Fruit fly (Drosophila melanogaster) whole organism, embryonic: ENCODE results near the gene Tom40.

Source experiments
- Aef1 ChIP-seq: fragments of 200-800 bp; sonication (Bioruptor generic); IDR thresholded peaks from 3 replicates; pipeline ENCODE4 v1.3.6; 2022; ENCODE audit warnings: missing biosample characterization, missing genetic modification characterization
- Asciz ChIP-seq: fragments of 200-800 bp; sonication (Bioruptor generic); optimal IDR thresholded peaks from 2 replicates; lab custom pipeline; 2017; ENCODE audit warnings: missing biosample characterization, mild to moderate bottlenecking, missing genetic modification characterization, missing genetic modification reagents
- BEAF-32 ChIP-seq: fragments of 200-800 bp; sonication (Bioruptor generic); optimal IDR thresholded peaks from 3 replicates; lab custom pipeline; 2017; ENCODE audit warnings: missing biosample characterization, missing genetic modification characterization, mild to moderate bottlenecking, moderate library complexity, missing genetic modification reagents
- BtbVII ChIP-seq: fragments of 200-800 bp; sonication (Bioruptor generic); optimal IDR thresholded peaks from 3 replicates; lab custom pipeline; 2017; ENCODE audit warnings: missing biosample characterization, mild to moderate bottlenecking, missing genetic modification characterization
- CG10462 ChIP-seq: fragments of 200-800 bp; sonication (Bioruptor generic); optimal IDR thresholded peaks from 2 replicates; lab custom pipeline; 2016; ENCODE audit warnings: missing biosample characterization, missing genetic modification characterization
- CG10654 ChIP-seq: fragments of 200-800 bp; sonication (Bioruptor generic); optimal IDR thresholded peaks from 2 replicates; lab custom pipeline; 2016; ENCODE audit warnings: missing biosample characterization, missing genetic modification characterization
- CG11456 ChIP-seq: fragments of 200-800 bp; sonication (Bioruptor generic); IDR thresholded peaks from 3 replicates; pipeline ENCODE4 v1.3.6; 2022; ENCODE audit warnings: missing biosample characterization, missing genetic modification characterization
- CG12155 ChIP-seq: fragments of 200-800 bp; sonication (Bioruptor generic); optimal IDR thresholded peaks from 3 replicates; lab custom pipeline; 2016; ENCODE audit warnings: missing biosample characterization, missing genetic modification characterization
- CG1233 ChIP-seq: fragments of 200-800 bp; sonication (Bioruptor generic); optimal IDR thresholded peaks from 4 replicates; lab custom pipeline; 2018; ENCODE audit warnings: missing biosample characterization, mild to moderate bottlenecking, missing genetic modification characterization
- CG13624 ChIP-seq: fragments of 200-800 bp; sonication (Bioruptor generic); optimal IDR thresholded peaks from 2 replicates; lab custom pipeline; 2016; ENCODE audit warnings: missing biosample characterization, missing genetic modification characterization
- CG14441 ChIP-seq: fragments of 200-800 bp; sonication (Bioruptor generic); IDR thresholded peaks from 2 replicates; pipeline ENCODE4 v1.3.6; 2022; ENCODE audit warnings: missing biosample characterization, missing genetic modification characterization
- CG15073 ChIP-seq: fragments of 200-800 bp; sonication (Bioruptor generic); optimal IDR thresholded peaks from 2 replicates; lab custom pipeline; 2016; ENCODE audit warnings: missing biosample characterization, missing genetic modification characterization
- CG15269 ChIP-seq: fragments of 200-800 bp; sonication (Bioruptor generic); optimal IDR thresholded peaks from 2 replicates; lab custom pipeline; 2018; ENCODE audit warnings: missing biosample characterization, mild to moderate bottlenecking, missing genetic modification characterization, moderate library complexity
- CG16813 ChIP-seq: fragments of 200-800 bp; sonication (Bioruptor generic); IDR thresholded peaks from 3 replicates; pipeline ENCODE4 v1.3.6; 2022; ENCODE audit warnings: missing biosample characterization, missing genetic modification characterization; ENCODE audit not compliant: partially characterized antibody
- CG17802 ChIP-seq: fragments of 200-800 bp; sonication (Bioruptor generic); optimal IDR thresholded peaks from 2 replicates; lab custom pipeline; 2018; ENCODE audit warnings: missing biosample characterization, mild to moderate bottlenecking, missing genetic modification characterization, moderate library complexity
- CG18764 ChIP-seq: fragments of 200-800 bp; sonication (Bioruptor generic); optimal IDR thresholded peaks from 3 replicates; lab custom pipeline; 2016; ENCODE audit warnings: missing biosample characterization, missing genetic modification characterization
- CG2202 ChIP-seq: fragments of 200-800 bp; sonication (Bioruptor generic); optimal IDR thresholded peaks from 2 replicates; lab custom pipeline; 2018; ENCODE audit warnings: missing biosample characterization, mild to moderate bottlenecking, missing genetic modification characterization
- CG31388 ChIP-seq: fragments of 200-800 bp; sonication (Bioruptor generic); optimal IDR thresholded peaks from 2 replicates; lab custom pipeline; 2016; ENCODE audit warnings: missing biosample characterization, missing genetic modification characterization
- CG32767 ChIP-seq: fragments of 200-800 bp; sonication (Bioruptor generic); IDR thresholded peaks from 2 replicates; pipeline ENCODE4 v1.3.6; 2022; ENCODE audit warnings: missing biosample characterization, missing genetic modification characterization
- CG3847 ChIP-seq: fragments of 200-800 bp; sonication (Bioruptor generic); IDR thresholded peaks from 2 replicates; pipeline ENCODE4 v1.3.6; 2022; ENCODE audit warnings: missing biosample characterization, missing genetic modification characterization
- CG42726 ChIP-seq: fragments of 200-800 bp; sonication (Bioruptor generic); IDR thresholded peaks from 2 replicates; pipeline ENCODE4 v1.3.6; 2022; ENCODE audit warnings: missing biosample characterization, missing genetic modification characterization; ENCODE audit not compliant: partially characterized antibody
- CG8290 ChIP-seq, 3 experiments: fragments of 200-800 bp; sonication (Bioruptor generic); optimal IDR thresholded peaks; 2 replicates each; lab custom pipeline; 2016 to 2019; ENCODE audit warnings: missing biosample characterization in 3 of 3, missing genetic modification characterization in 3 of 3, mild to moderate bottlenecking in 2 of 3, moderate library complexity in 1 of 3
- CG8944 ChIP-seq: fragments of 200-800 bp; sonication (Bioruptor generic); optimal IDR thresholded peaks from 3 replicates; lab custom pipeline; 2016; ENCODE audit warnings: missing biosample characterization, missing genetic modification characterization
- Dbx ChIP-seq: fragments of 200-800 bp; sonication (Bioruptor generic); IDR thresholded peaks from 3 replicates; pipeline ENCODE4 v1.3.6; 2022; ENCODE audit warnings: missing biosample characterization, missing genetic modification characterization
- Doc3 ChIP-seq: fragments of 200-800 bp; sonication (Bioruptor generic); IDR thresholded peaks from 3 replicates; pipeline ENCODE4 v1.3.6; 2022; ENCODE audit warnings: missing biosample characterization, missing genetic modification characterization; ENCODE audit not compliant: partially characterized antibody
- Dref ChIP-seq: fragments of 200-800 bp; sonication (Bioruptor generic); IDR thresholded peaks from 2 replicates; pipeline ENCODE4 v1.3.6; 2022; ENCODE audit warnings: missing biosample characterization, missing genetic modification characterization
- Ets97D ChIP-seq: fragments of 200-800 bp; sonication (Bioruptor generic); optimal IDR thresholded peaks from 3 replicates; lab custom pipeline; 2016; ENCODE audit warnings: missing biosample characterization, missing genetic modification characterization
- H2.0 ChIP-seq: fragments of 200-800 bp; sonication (Bioruptor generic); IDR thresholded peaks from 2 replicates; pipeline ENCODE4 v1.3.6; 2022; ENCODE audit warnings: missing biosample characterization, missing genetic modification characterization
- Hmx ChIP-seq: fragments of 200-800 bp; sonication (Bioruptor generic); optimal IDR thresholded peaks from 2 replicates; lab custom pipeline; 2016; ENCODE audit warnings: missing biosample characterization, missing genetic modification characterization
- Lpt ChIP-seq: fragments of >200 bp; optimal IDR thresholded peaks from 2 replicates; lab custom pipeline; 2018; ENCODE audit warnings: missing biosample characterization, missing genetic modification characterization
- Sry-β ChIP-seq: fragments of 200-800 bp; sonication (Bioruptor generic); optimal IDR thresholded peaks from 2 replicates; lab custom pipeline; 2018; ENCODE audit warnings: missing biosample characterization, mild to moderate bottlenecking, missing genetic modification characterization, moderate library complexity
- YL-1 ChIP-seq: fragments of 200-800 bp; sonication (Bioruptor generic); optimal IDR thresholded peaks from 3 replicates; lab custom pipeline; 2017; ENCODE audit warnings: missing biosample characterization, mild to moderate bottlenecking, missing genetic modification characterization
- amos ChIP-seq: fragments of 200-800 bp; sonication (Bioruptor generic); IDR thresholded peaks from 2 replicates; pipeline ENCODE4 v1.3.6; 2022; ENCODE audit warnings: missing biosample characterization, missing genetic modification characterization; ENCODE audit not compliant: partially characterized antibody
- bigmax ChIP-seq: fragments of 200-800 bp; sonication (Bioruptor generic); optimal IDR thresholded peaks from 2 replicates; lab custom pipeline; 2018; ENCODE audit warnings: missing biosample characterization, mild to moderate bottlenecking, missing genetic modification characterization
- bowl ChIP-seq: fragments of 200-800 bp; sonication (Bioruptor generic); IDR thresholded peaks from 2 replicates; pipeline ENCODE4 v1.3.6; 2022; ENCODE audit warnings: missing biosample characterization, missing genetic modification characterization
- caup ChIP-seq: fragments of 200-800 bp; sonication (Bioruptor generic); optimal IDR thresholded peaks from 3 replicates; lab custom pipeline; 2017; ENCODE audit warnings: missing biosample characterization, mild to moderate bottlenecking, missing genetic modification characterization, moderate library complexity; ENCODE audit not compliant: severe bottlenecking
- chn ChIP-seq: fragments of 200-800 bp; sonication (Bioruptor generic); optimal IDR thresholded peaks from 2 replicates; lab custom pipeline; 2016; ENCODE audit warnings: missing biosample characterization, missing genetic modification characterization
- crol ChIP-seq: fragments of 200-800 bp; sonication (Bioruptor generic); IDR thresholded peaks from 2 replicates; pipeline ENCODE4 v1.3.6; 2022; ENCODE audit warnings: missing biosample characterization, missing genetic modification characterization
- dmrt11E ChIP-seq: fragments of 200-800 bp; sonication (Bioruptor generic); optimal IDR thresholded peaks from 3 replicates; lab custom pipeline; 2018; ENCODE audit warnings: missing biosample characterization, mild to moderate bottlenecking, missing genetic modification characterization, moderate library complexity
- fu2 ChIP-seq: fragments of 200-800 bp; sonication (Bioruptor generic); optimal IDR thresholded peaks from 2 replicates; lab custom pipeline; 2016; ENCODE audit warnings: missing biosample characterization, missing genetic modification characterization
- gcm2 ChIP-seq: fragments of 200-800 bp; sonication (Bioruptor generic); optimal IDR thresholded peaks from 2 replicates; lab custom pipeline; 2016; ENCODE audit warnings: missing biosample characterization, missing genetic modification characterization
- grn ChIP-seq: fragments of 200-800 bp; sonication (Bioruptor generic); optimal IDR thresholded peaks from 3 replicates; lab custom pipeline; 2017; ENCODE audit warnings: missing biosample characterization, missing genetic modification characterization
- hth ChIP-seq: fragments of >200 bp; optimal IDR thresholded peaks from 2 replicates; lab custom pipeline; 2017; ENCODE audit warnings: inconsistent platforms
- mirr ChIP-seq: fragments of 200-800 bp; sonication (Bioruptor generic); optimal IDR thresholded peaks from 3 replicates; lab custom pipeline; 2018; ENCODE audit warnings: missing biosample characterization, mild to moderate bottlenecking, missing genetic modification characterization
- oc ChIP-seq: fragments of 200-800 bp; sonication (Bioruptor generic); optimal IDR thresholded peaks from 2 replicates; lab custom pipeline; 2018; ENCODE audit warnings: missing biosample characterization, mild to moderate bottlenecking, missing genetic modification characterization, moderate library complexity
- onecut ChIP-seq: fragments of 200-800 bp; sonication (Bioruptor generic); IDR thresholded peaks from 2 replicates; pipeline ENCODE4 v1.3.6; 2022; ENCODE audit warnings: missing biosample characterization, missing genetic modification characterization
- ssp ChIP-seq: fragments of 200-800 bp; sonication (Bioruptor generic); IDR thresholded peaks from 2 replicates; pipeline ENCODE4 v1.3.6; 2022; ENCODE audit warnings: missing biosample characterization, missing genetic modification characterization
- tap ChIP-seq: fragments of 200-800 bp; optimal IDR thresholded peaks from 3 replicates; lab custom pipeline; 2019; ENCODE audit warnings: missing biosample characterization, mild to moderate bottlenecking, missing genetic modification characterization, moderate library complexity
- zf30C ChIP-seq: fragments of 200-800 bp; sonication (Bioruptor generic); optimal IDR thresholded peaks from 3 replicates; lab custom pipeline; 2018; ENCODE audit warnings: missing biosample characterization, mild to moderate bottlenecking, missing genetic modification characterization

Gene Tom40

DNA sequence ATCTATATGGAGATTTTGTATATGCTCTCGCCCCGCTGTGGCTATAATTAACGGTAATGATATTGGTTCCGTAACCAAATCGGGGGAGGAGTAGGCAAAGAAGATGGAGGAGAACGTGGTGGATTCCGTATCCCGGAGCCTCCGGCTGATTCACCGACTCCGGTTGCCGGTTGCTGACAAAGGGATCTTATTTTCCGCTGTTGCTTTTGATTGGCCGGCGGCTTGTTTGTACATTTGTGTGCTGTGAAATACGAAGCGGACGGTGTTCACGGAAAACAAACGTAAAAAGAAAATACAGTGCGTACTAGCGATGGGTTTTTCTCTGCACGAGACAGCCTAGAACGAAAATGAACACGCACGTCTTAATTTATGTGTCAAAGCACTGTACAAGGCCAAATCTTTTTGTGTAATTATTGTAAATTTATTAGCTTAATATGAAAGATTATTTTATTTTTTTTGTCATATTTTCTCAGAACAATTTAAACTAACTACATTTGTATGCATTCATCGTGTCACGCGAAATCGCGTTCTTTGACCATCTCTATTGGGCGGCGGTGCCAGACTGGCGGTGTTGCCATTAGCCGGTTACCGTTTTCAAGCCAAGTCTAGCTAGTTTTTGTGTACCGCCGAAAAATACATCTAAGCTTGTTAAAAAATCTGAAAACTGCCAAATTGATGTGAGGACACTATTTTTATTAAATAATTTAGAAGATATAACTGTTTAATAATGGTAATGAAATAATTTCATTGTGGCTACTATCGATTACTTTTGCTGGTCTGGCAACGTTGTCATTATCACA, 2.4 kb upstream of the Tom40 start, which contains the start of the genes Pdp and Rab39:
Gene Pdp, minus strand, starts transcription at position 521 of the 800 bp plus-strand sequence.
Gene Rab39, plus strand, starts transcription at position 793 of the 800 bp plus-strand sequence.
- TF ChIP-seq CG3847 (peak; percentile 92), Doc3 (GFP tag; lab: Robert Waterston, UW) (peak; percentile 97), Dref (no peak; the same call in none of the 2 replicates), CG15269 (peak; percentile 77), fu2 (GFP tag; lab: Kevin White, UChicago) (peak; percentile 45), CG14441 (GFP tag; lab: Robert Waterston, UW) (peak; percentile 76; the same call in 1 of the 2 replicates), Asciz (GFP tag; lab: Kevin White, UChicago) (no peak), CG15073 (GFP tag; lab: Kevin White, UChicago) (no peak), gcm2 (GFP tag; lab: Kevin White, UChicago) (peak; percentile 54), Dbx (GFP tag; lab: Robert Waterston, UW) (peak; percentile 87), chn (GFP tag; lab: Kevin White, UChicago) (peak; percentile 70), Sry-β (GFP tag; lab: Kevin White, UChicago) (peak; percentile 84), CG8290 (GFP tag; optimal IDR thresholded peaks at IDR 0.05; lab: Kevin White, UChicago) (peak; percentile 69), CG8290 (tag; optimal IDR thresholded peaks at IDR 0.05; lab: Kevin White, UChicago) (peak; percentile 31 to 39), crol (no peak), oc (no peak), CG16813 (peak; percentile 96), Hmx (peak; percentile 28), CG10462 (GFP tag; lab: Kevin White, UChicago) (peak; percentile 71), grn (no peak), BEAF-32 (GFP tag; lab: Kevin White, UChicago) (peak; percentile 94), ssp (GFP tag; lab: Robert Waterston, UW) (peak; percentile 61; the same call in 1 of the 2 replicates), CG8944 (GFP tag; lab: Kevin White, UChicago) (peak; percentile 49), BtbVII (no peak), CG1233 (GFP tag; lab: Kevin White, UChicago) (peak; percentile 74), onecut (GFP tag; lab: Robert Waterston, UW) (peak; percentile 63), CG32767 (GFP tag; lab: Robert Waterston, UW) (peak; percentile 72), bowl (GFP tag; lab: Robert Waterston, UW) (no peak), CG17802 (tag; lab: Kevin White, UChicago) (peak; percentile 23), H2.0 (GFP tag; lab: Robert Waterston, UW) (peak; percentile 58), CG42726 (GFP tag; lab: Robert Waterston, UW) (peak; percentile 89), Aef1 (GFP tag; lab: Robert Waterston, UW) (peak; percentile 81), Lpt (GFP tag; lab: Kevin White, UChicago) (no peak), CG18764 (GFP tag; lab: Kevin White, UChicago) (peak; percentile 67), bigmax (no peak), mirr (peak; percentile 51), amos (GFP tag; lab: Robert Waterston, UW) (peak; percentile 89), CG10654 (GFP tag; lab: Kevin White, UChicago) (peak; percentile 70), caup (GFP tag; lab: Kevin White, UChicago) (peak; percentile 68), CG31388 (GFP tag; lab: Kevin White, UChicago) (peak; percentile 11), hth (lab: Kevin White, UChicago) (no peak), CG12155 (peak; percentile 95), tap (tag; lab: Kevin White, UChicago) (no peak), dmrt11E (peak; percentile 71), Ets97D (peak; percentile 64), YL-1 (peak; percentile 51), zf30C (no peak), CG2202 (tag; lab: Kevin White, UChicago) (peak; percentile 15), CG13624 (GFP tag; lab: Kevin White, UChicago) (peak; percentile 41), CG11456 (GFP tag; lab: Robert Waterston, UW) (peak; percentile 89)
